Fruit fly (Drosophila melanogaster) whole organism, embryonic: ENCODE data around the gene CG14071.

Experiments
- Abd-B ChIP-seq: fragments of 200-800 bp; sonication (Bioruptor generic); optimal IDR thresholded peaks from 2 replicates; lab custom pipeline; 2018; ENCODE audit warnings: missing biosample characterization, mild to moderate bottlenecking, missing genetic modification characterization, moderate library complexity
- Awh ChIP-seq: fragments of 200-800 bp; sonication (Bioruptor generic); IDR thresholded peaks from 2 replicates; pipeline ENCODE4, ENCODE4 v1.3.6; 2022; ENCODE audit warnings: missing biosample characterization, missing genetic modification characterization
- B-H2 ChIP-seq: fragments of 200-800 bp; sonication (Bioruptor generic); optimal IDR thresholded peaks from 2 replicates; lab custom pipeline; 2018; ENCODE audit warnings: missing biosample characterization, mild to moderate bottlenecking, missing genetic modification characterization
- Blimp-1 ChIP-seq: fragments of 200-800 bp; sonication (Bioruptor generic); optimal IDR thresholded peaks from 3 replicates; lab custom pipeline; 2018; ENCODE audit warnings: missing biosample characterization, missing genetic modification characterization, mild to moderate bottlenecking, moderate library complexity, missing genetic modification reagents
- CG10147 ChIP-seq: fragments of 200-800 bp; sonication (Bioruptor generic); optimal IDR thresholded peaks from 2 replicates; lab custom pipeline; 2019; ENCODE audit warnings: missing biosample characterization, mild to moderate bottlenecking, missing genetic modification characterization, moderate library complexity
- CG10209 ChIP-seq: fragments of 200-800 bp; sonication (Bioruptor generic); optimal IDR thresholded peaks from 3 replicates; lab custom pipeline; 2017; ENCODE audit warnings: missing biosample characterization, mild to moderate bottlenecking, missing genetic modification characterization, missing genetic modification reagents
- CG1024 ChIP-seq: fragments of 200-800 bp; sonication (Bioruptor generic); IDR thresholded peaks from 2 replicates; pipeline ENCODE4 v1.3.6; 2022; ENCODE audit warnings: missing biosample characterization, missing genetic modification characterization
- CG10267 ChIP-seq: fragments of 200-800 bp; sonication (Bioruptor generic); optimal IDR thresholded peaks from 2 replicates; lab custom pipeline; 2018; ENCODE audit warnings: missing biosample characterization, mild to moderate bottlenecking, missing genetic modification characterization, moderate library complexity
- CG11695 ChIP-seq: fragments of 200-800 bp; sonication (Bioruptor generic); IDR thresholded peaks from 3 replicates; pipeline ENCODE4 v1.3.6; 2022; ENCODE audit warnings: missing biosample characterization, missing genetic modification characterization
- CG11723 ChIP-seq: fragments of 200-800 bp; sonication (Bioruptor generic); optimal IDR thresholded peaks from 2 replicates; lab custom pipeline; 2017; ENCODE audit warnings: missing biosample characterization, mild to moderate bottlenecking, missing genetic modification characterization
- CG12219 ChIP-seq: fragments of 200-800 bp; sonication (Bioruptor generic); optimal IDR thresholded peaks from 3 replicates; lab custom pipeline; 2018; ENCODE audit warnings: missing biosample characterization, mild to moderate bottlenecking, missing genetic modification characterization
- CG13775 ChIP-seq: fragments of 200-800 bp; sonication (Bioruptor generic); optimal IDR thresholded peaks from 3 replicates; lab custom pipeline; 2017; ENCODE audit warnings: missing biosample characterization, mild to moderate bottlenecking, missing genetic modification characterization
- CG13894 ChIP-seq: fragments of 200-800 bp; sonication (Bioruptor generic); optimal IDR thresholded peaks from 3 replicates; lab custom pipeline; 2018; ENCODE audit warnings: missing biosample characterization, mild to moderate bottlenecking, missing genetic modification characterization, moderate library complexity
- CG15514 ChIP-seq: fragments of 200-800 bp; sonication (Bioruptor generic); optimal IDR thresholded peaks from 3 replicates; lab custom pipeline; 2017; ENCODE audit warnings: missing biosample characterization, missing genetic modification characterization, mild to moderate bottlenecking, moderate library complexity, missing genetic modification reagents
- CG17385 ChIP-seq: fragments of 200-800 bp; sonication (Bioruptor generic); optimal IDR thresholded peaks from 3 replicates; lab custom pipeline; 2018; ENCODE audit warnings: missing biosample characterization, mild to moderate bottlenecking, missing genetic modification characterization
- CG17612 ChIP-seq: fragments of 200-800 bp; sonication (Bioruptor generic); IDR thresholded peaks from 2 replicates; pipeline ENCODE4 v1.3.6; 2022; ENCODE audit warnings: missing biosample characterization, missing genetic modification characterization
- CG18262 ChIP-seq: fragments of 200-800 bp; optimal IDR thresholded peaks from 3 replicates; lab custom pipeline; 2019; ENCODE audit warnings: missing biosample characterization, mild to moderate bottlenecking, missing genetic modification characterization, moderate library complexity
- CG4328 ChIP-seq: fragments of 200-800 bp; sonication (Bioruptor generic); optimal IDR thresholded peaks from 3 replicates; lab custom pipeline; 2017; ENCODE audit warnings: missing biosample characterization, missing genetic modification reagents, missing genetic modification characterization
- CG4617 ChIP-seq: fragments of 200-800 bp; sonication (Bioruptor generic); optimal IDR thresholded peaks from 3 replicates; lab custom pipeline; 2016; ENCODE audit warnings: missing biosample characterization, missing genetic modification characterization, borderline replicate concordance
- CG4707 ChIP-seq: fragments of 200-800 bp; sonication (Bioruptor generic); optimal IDR thresholded peaks from 2 replicates; lab custom pipeline; 2018; ENCODE audit warnings: missing biosample characterization, mild to moderate bottlenecking, missing genetic modification characterization, moderate library complexity
- CG5245 ChIP-seq: fragments of 200-800 bp; sonication (Bioruptor generic); optimal IDR thresholded peaks from 3 replicates; lab custom pipeline; 2016; ENCODE audit warnings: missing biosample characterization, missing genetic modification characterization
- CG7271 ChIP-seq: fragments of 200-800 bp; sonication (Bioruptor generic); optimal IDR thresholded peaks from 2 replicates; lab custom pipeline; 2018; ENCODE audit warnings: missing biosample characterization, mild to moderate bottlenecking, missing genetic modification characterization, moderate library complexity
- CG7372 ChIP-seq: fragments of 200-800 bp; sonication (Bioruptor generic); IDR thresholded peaks from 2 replicates; pipeline ENCODE4 v1.3.6; 2022; ENCODE audit warnings: missing biosample characterization, missing genetic modification characterization
- CG9932 ChIP-seq: fragments of 200-800 bp; sonication (Bioruptor generic); IDR thresholded peaks from 2 replicates; pipeline ENCODE4 v1.3.6; 2022; ENCODE audit warnings: missing biosample characterization, missing genetic modification characterization
- Dip2 ChIP-seq: fragments of 200-800 bp; sonication (Bioruptor generic); IDR thresholded peaks from 2 replicates; pipeline ENCODE4 v1.3.6; 2022; ENCODE audit warnings: missing biosample characterization, missing genetic modification characterization
- Gsc ChIP-seq: fragments of 200-800 bp; sonication (Bioruptor generic); IDR thresholded peaks from 2 replicates; pipeline ENCODE4 v1.3.6; 2022; ENCODE audit warnings: missing biosample characterization, missing genetic modification characterization
- HLH3B ChIP-seq: fragments of 200-800 bp; sonication (Bioruptor generic); IDR thresholded peaks from 2 replicates; pipeline ENCODE4 v1.3.6; 2022; ENCODE audit warnings: missing biosample characterization, missing genetic modification characterization
- HmgD ChIP-seq: fragments of 200-800 bp; sonication (Bioruptor generic); optimal IDR thresholded peaks from 3 replicates; lab custom pipeline; 2016; ENCODE audit warnings: missing biosample characterization, missing genetic modification characterization
- Hr3 ChIP-seq: fragments of 200-800 bp; sonication (Bioruptor generic); optimal IDR thresholded peaks from 3 replicates; lab custom pipeline; 2016; ENCODE audit warnings: missing biosample characterization, missing genetic modification characterization
- Meics ChIP-seq: fragments of 200-800 bp; sonication (Bioruptor generic); optimal IDR thresholded peaks from 2 replicates; lab custom pipeline; 2017; ENCODE audit warnings: missing biosample characterization, mild to moderate bottlenecking, missing genetic modification characterization
- PHDP ChIP-seq: fragments of 200-800 bp; sonication (Bioruptor generic); optimal IDR thresholded peaks from 3 replicates; lab custom pipeline; 2018; ENCODE audit warnings: missing biosample characterization, mild to moderate bottlenecking, missing genetic modification characterization, moderate library complexity
- Trl ChIP-seq, 3 experiments: fragments of >200 bp in 2 of 3; fragments of 200-800 bp in 1 of 3; sonication (Bioruptor generic) in 1 of 3; optimal IDR thresholded peaks; 2 replicates in 1 of 3; 3 replicates in 2 of 3; lab custom pipeline; 2016 to 2017; ENCODE audit warnings: missing biosample characterization in 1 of 3, missing genetic modification characterization in 1 of 3
- bab2 ChIP-seq: fragments of 200-800 bp; sonication (Bioruptor generic); optimal IDR thresholded peaks from 2 replicates; lab custom pipeline; 2016; ENCODE audit warnings: missing biosample characterization, missing genetic modification characterization
- bigmax ChIP-seq: fragments of 200-800 bp; sonication (Bioruptor generic); optimal IDR thresholded peaks from 2 replicates; lab custom pipeline; 2018; ENCODE audit warnings: missing biosample characterization, mild to moderate bottlenecking, missing genetic modification characterization
- corto ChIP-seq: fragments of 200-800 bp; sonication (Bioruptor generic); optimal IDR thresholded peaks from 2 replicates; lab custom pipeline; 2016; ENCODE audit warnings: missing biosample characterization, mild to moderate bottlenecking, missing genetic modification characterization, moderate library complexity
- crp ChIP-seq, 2 experiments: fragments of 200-800 bp; sonication (Bioruptor generic); optimal IDR thresholded peaks; 2 replicates in 1 of 2; 3 replicates in 1 of 2; lab custom pipeline; 2017; ENCODE audit warnings: missing biosample characterization in 2 of 2, missing genetic modification characterization in 2 of 2, mild to moderate bottlenecking in 1 of 2, moderate library complexity in 1 of 2
- dan ChIP-seq: fragments of 200-800 bp; sonication (Bioruptor generic); IDR thresholded peaks from 2 replicates; pipeline ENCODE4 v1.3.6; 2022; ENCODE audit warnings: missing biosample characterization, missing genetic modification characterization
- dmrt11E ChIP-seq: fragments of 200-800 bp; sonication (Bioruptor generic); optimal IDR thresholded peaks from 3 replicates; lab custom pipeline; 2018; ENCODE audit warnings: missing biosample characterization, mild to moderate bottlenecking, missing genetic modification characterization, moderate library complexity
- dysf ChIP-seq: fragments of 200-800 bp; sonication (Bioruptor generic); IDR thresholded peaks from 3 replicates; pipeline ENCODE4 v1.3.6; 2022; ENCODE audit warnings: missing biosample characterization, missing genetic modification characterization
- fd3F ChIP-seq: fragments of 200-800 bp; sonication (Bioruptor generic); optimal IDR thresholded peaks from 2 replicates; lab custom pipeline; 2018; ENCODE audit warnings: missing biosample characterization, mild to moderate bottlenecking, missing genetic modification characterization, moderate library complexity
- gt ChIP-seq: fragments of 200-800 bp; sonication (Bioruptor generic); IDR thresholded peaks from 2 replicates; pipeline ENCODE4 v1.3.6; 2022; ENCODE audit warnings: missing biosample characterization, missing genetic modification characterization
- ham ChIP-seq: fragments of 200-800 bp; sonication (Bioruptor generic); IDR thresholded peaks from 2 replicates; pipeline ENCODE4 v1.3.6; 2022; ENCODE audit warnings: missing biosample characterization, missing genetic modification characterization
- maf-S ChIP-seq: fragments of 200-800 bp; sonication (Bioruptor generic); optimal IDR thresholded peaks from 2 replicates; lab custom pipeline; 2016; ENCODE audit warnings: missing biosample characterization, missing genetic modification characterization
- nerfin-1 ChIP-seq: fragments of 200-800 bp; sonication (Bioruptor generic); optimal IDR thresholded peaks from 3 replicates; lab custom pipeline; 2019; ENCODE audit warnings: missing biosample characterization, mild to moderate bottlenecking, missing genetic modification characterization, moderate library complexity
- onecut ChIP-seq: fragments of 200-800 bp; sonication (Bioruptor generic); IDR thresholded peaks from 2 replicates; pipeline ENCODE4 v1.3.6; 2022; ENCODE audit warnings: missing biosample characterization, missing genetic modification characterization
- phol ChIP-seq: fragments of 200-800 bp; sonication (Bioruptor generic); optimal IDR thresholded peaks from 3 replicates; lab custom pipeline; 2018; ENCODE audit warnings: missing biosample characterization, mild to moderate bottlenecking, missing genetic modification characterization, moderate library complexity
- pros ChIP-seq: fragments of 200-800 bp; sonication (Bioruptor generic); optimal IDR thresholded peaks from 3 replicates; lab custom pipeline; 2019; ENCODE audit warnings: missing biosample characterization, mild to moderate bottlenecking, missing genetic modification characterization, moderate library complexity
- pum ChIP-seq: fragments of 200-800 bp; sonication (Bioruptor generic); optimal IDR thresholded peaks from 2 replicates; lab custom pipeline; 2016; ENCODE audit warnings: missing biosample characterization, missing genetic modification characterization
- tna ChIP-seq: fragments of 200-800 bp; sonication (Bioruptor generic); IDR thresholded peaks from 2 replicates; pipeline ENCODE4 v1.3.6; 2022; ENCODE audit warnings: missing biosample characterization, missing genetic modification characterization; ENCODE audit not compliant: partially characterized antibody
- twi ChIP-seq: fragments of 200-800 bp; optimal IDR thresholded peaks from 2 replicates; lab custom pipeline; 2019; ENCODE audit warnings: missing biosample characterization, mild to moderate bottlenecking, missing genetic modification characterization, moderate library complexity
- yki ChIP-seq: fragments of >200 bp; optimal IDR thresholded peaks from 3 replicates; lab custom pipeline; 2018

The CG14071 gene

dm6 chr2L:10842326-10842725, 46.4 kb downstream of the CG14071 start, which contains the start of gene CG6700 (continued):
- peak; percentile 42; the same call in 2 of the 3 replicates for TF ChIP-seq CG11695 (GFP tag; lab: Robert Waterston, UW)
- no peak for TF ChIP-seq CG4328 (GFP tag; lab: Kevin White, UChicago)
- no peak for TF ChIP-seq bab2 (GFP tag; lab: Kevin White, UChicago)
- TF ChIP-seq dan (GFP tag; lab: Robert Waterston, UW), result no peak
- TF ChIP-seq phol (tag; lab: Kevin White, UChicago), result peak; percentile 98
- no peak for TF ChIP-seq CG1024 (GFP tag; lab: Robert Waterston, UW)
- TF ChIP-seq bigmax, result no peak
- no peak for TF ChIP-seq CG18262
- TF ChIP-seq yki (lab: Kevin White, UChicago), result no peak
- no peak for TF ChIP-seq pum (GFP tag; lab: Kevin White, UChicago)
- TF ChIP-seq CG10267, result peak; percentile 32
- no peak for TF ChIP-seq CG11723 (GFP tag; lab: Kevin White, UChicago)
- no peak for TF ChIP-seq CG9932 (GFP tag; lab: Robert Waterston, UW)
- no peak for TF ChIP-seq CG13894 (tag; lab: Kevin White, UChicago)
- TF ChIP-seq HLH3B (GFP tag; lab: Robert Waterston, UW), result no peak
- no peak for TF ChIP-seq B-H2 (GFP tag; lab: Kevin White, UChicago)
- no peak for TF ChIP-seq dmrt11E (tag; lab: Kevin White, UChicago)
- TF ChIP-seq dysf (GFP tag; lab: Robert Waterston, UW), result no peak
- TF ChIP-seq maf-S (GFP tag; lab: Kevin White, UChicago), result no peak
- no peak for TF ChIP-seq Gsc (GFP tag; lab: Robert Waterston, UW)
- no peak for TF ChIP-seq fd3F (GFP tag; lab: Kevin White, UChicago)
- peak; percentile 98 for TF ChIP-seq nerfin-1 (tag; lab: Kevin White, UChicago)
- no peak for TF ChIP-seq CG10209
- no peak for TF ChIP-seq CG4707 (GFP tag; lab: Kevin White, UChicago)
- no peak for TF ChIP-seq CG12219 (GFP tag; lab: Kevin White, UChicago)
- TF ChIP-seq CG13775 (GFP tag; lab: Kevin White, UChicago), result no peak
- no peak for TF ChIP-seq Abd-B (GFP tag; lab: Kevin White, UChicago)
- no peak for TF ChIP-seq corto
- TF ChIP-seq CG7271 (tag; lab: Kevin White, UChicago), result no peak
- TF ChIP-seq CG5245 (GFP tag; lab: Kevin White, UChicago), result no peak
- TF ChIP-seq CG15514 (GFP tag; lab: Kevin White, UChicago), result peak; percentile 58
- no peak for TF ChIP-seq ham (GFP tag; lab: Robert Waterston, UW)
- TF ChIP-seq HmgD (GFP tag; lab: Kevin White, UChicago), result no peak
- peak; percentile 69 for TF ChIP-seq CG4617 (GFP tag; lab: Kevin White, UChicago)
- TF ChIP-seq PHDP, result no peak
- TF ChIP-seq CG17385, result no peak
- no peak for TF ChIP-seq Trl (optimal IDR thresholded peaks at IDR 0.05; lab: Kevin White, UChicago)
- no peak for TF ChIP-seq Trl (GFP tag; optimal IDR thresholded peaks at IDR 0.05; lab: Kevin White, UChicago)
- no peak for TF ChIP-seq CG17612 (GFP tag; lab: Robert Waterston, UW)
- peak; percentile 93 for TF ChIP-seq onecut
- TF ChIP-seq Blimp-1 (GFP tag; lab: Kevin White, UChicago), result no peak
- TF ChIP-seq CG7372, result no peak
- TF ChIP-seq Hr3 (GFP tag; lab: Kevin White, UChicago), result no peak
- TF ChIP-seq Awh (GFP tag; lab: Robert Waterston, UW), result no peak
- peak; percentile 65 for TF ChIP-seq pros (GFP tag; lab: Kevin White, UChicago)
- no peak for TF ChIP-seq crp (GFP tag; optimal IDR thresholded peaks at IDR 0.05; lab: Kevin White, UChicago)
- no peak for TF ChIP-seq Dip2 (GFP tag; lab: Robert Waterston, UW)
- TF ChIP-seq Meics, result no peak
- no peak for TF ChIP-seq gt (GFP tag; lab: Robert Waterston, UW)
- TF ChIP-seq tna (GFP tag; lab: Robert Waterston, UW), result 0 out of 2 replicates have a peak, but pooled peaks have one; percentile 30
- no peak for TF ChIP-seq twi (tag; lab: Kevin White, UChicago)
- TF ChIP-seq CG10147 (GFP tag; lab: Kevin White, UChicago), result no peak
